Worm (Caenorhabditis elegans) whole organism, L4/young adult: ENCODE data around the gene C44C10.11.

Experiments
- W03F9.2 ChIP-seq: fragments of 150-350 bp; optimal IDR thresholded peaks from 2 replicates; lab custom pipeline; 2014; ENCODE audit warnings: missing biosample characterization, missing genetic modification characterization
- dao-5 ChIP-seq: sonication (generic microtip); optimal IDR thresholded peaks from 2 replicates; lab custom pipeline; 2016; ENCODE audit warnings: missing genotype, missing genetic modification characterization, moderate library complexity, missing compliant biosample characterization
- him-1 ChIP-seq: sonication (generic microtip); optimal IDR thresholded peaks from 2 replicates; lab custom pipeline; 2016; ENCODE audit warnings: missing genotype, missing genetic modification reagents, missing genetic modification characterization, missing compliant biosample characterization

DNA sequence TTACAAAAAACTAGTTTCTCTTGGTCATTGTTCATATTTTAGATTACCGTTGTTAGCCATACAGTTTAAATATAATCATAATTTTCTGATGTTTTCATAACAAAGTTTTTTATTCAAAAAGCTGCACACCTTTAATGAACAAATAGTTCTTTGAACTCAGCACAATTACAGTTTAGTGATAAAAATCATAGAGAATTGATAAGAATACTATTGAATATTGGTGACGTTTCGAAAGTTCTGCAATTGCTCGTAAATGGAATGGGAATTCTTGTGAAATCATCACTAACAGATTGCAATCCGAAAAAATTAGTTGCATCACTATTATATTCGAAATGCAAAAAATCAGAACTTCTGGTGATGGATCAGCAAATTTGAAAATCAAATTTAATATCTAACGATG is 24.0 kb upstream of the C44C10.11 start:
- TF ChIP-seq him-1 (tag; lab: Kevin White, UChicago): no peak
- TF ChIP-seq W03F9.2 (tag; lab: Kevin White, UChicago): no peak
- TF ChIP-seq dao-5 (tag; lab: Kevin White, UChicago): no peak
